Worm (Caenorhabditis elegans) whole organism, L4 larva: Measurements from ENCODE around the gene K03H6.1.

Experiments
- dve-1 ChIP-seq: sonication (generic microtip); optimal IDR thresholded peaks from 2 replicates; lab custom pipeline; 2017; ENCODE audit warnings: antibody characterized with exemption, mild to moderate bottlenecking, missing genetic modification characterization, missing compliant biosample characterization; ENCODE audit not compliant: insufficient read depth
- fkh-10 ChIP-seq: fragments of 150-350 bp; optimal IDR thresholded peaks from 2 replicates; lab custom pipeline; 2014; ENCODE audit warnings: missing biosample characterization, missing genetic modification reagents, missing genetic modification characterization
- skn-1 ChIP-seq: fragments of 150-350 bp; optimal IDR thresholded peaks from 2 replicates; lab custom pipeline; 2014; ENCODE audit warnings: missing biosample characterization, missing genetic modification characterization
- snpc-1.2 ChIP-seq: fragments of 200-800 bp; sonication (Bioruptor generic); IDR thresholded peaks from 2 replicates; pipeline ENCODE4 v1.3.6; 2022; ENCODE audit warnings: missing genetic modification reagents, missing genetic modification characterization, missing compliant biosample characterization

DNA sequence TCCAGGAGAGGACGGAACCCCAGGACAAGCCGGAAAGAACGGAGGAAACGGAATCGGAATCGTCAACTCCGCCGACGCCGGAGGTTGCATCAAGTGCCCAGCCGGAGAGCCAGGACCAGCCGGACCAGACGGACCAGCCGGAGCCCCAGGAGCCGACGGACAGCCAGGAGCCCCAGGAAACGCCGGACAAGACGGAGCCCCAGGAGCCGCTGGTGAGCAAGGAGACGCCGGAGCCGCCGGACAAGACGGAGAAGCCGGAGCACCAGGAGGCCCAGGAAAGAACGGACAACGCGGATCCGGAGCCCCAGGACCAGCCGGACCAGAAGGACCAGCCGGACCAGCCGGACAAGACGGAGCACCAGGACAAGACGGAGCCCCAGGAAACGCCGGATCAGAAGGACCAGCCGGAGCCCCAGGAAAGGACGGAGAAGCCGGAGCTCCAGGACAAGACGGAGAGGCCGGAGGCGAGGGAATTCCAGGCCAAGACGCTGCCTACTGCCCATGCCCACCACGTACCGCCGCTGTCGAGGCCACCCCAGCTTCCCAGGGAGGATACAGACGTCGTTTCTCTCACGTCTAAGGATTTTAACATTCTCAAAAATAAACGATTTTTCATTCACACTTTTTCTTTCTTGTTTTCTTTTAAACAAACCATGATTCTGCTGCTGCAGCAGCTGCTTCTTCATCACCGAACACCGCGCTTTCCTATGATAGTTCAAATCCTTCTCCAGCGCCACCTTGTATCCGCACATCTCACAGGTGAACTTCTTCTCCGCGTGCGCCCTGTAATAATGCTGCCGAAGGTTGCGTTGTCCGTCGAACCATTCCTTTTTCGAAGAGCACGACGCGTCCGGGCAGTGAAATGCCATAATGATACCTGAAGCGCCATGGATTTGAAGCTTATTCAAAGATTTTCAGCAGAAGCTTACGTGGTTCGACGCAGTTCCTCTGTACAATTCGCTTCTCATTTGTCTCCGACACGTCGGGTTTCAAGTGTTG lies 25.9 kb downstream of the K03H6.1 start:
- no peak for TF ChIP-seq fkh-10 (GFP tag; lab: Kevin White, UChicago)
- TF ChIP-seq skn-1 (tag; lab: Kevin White, UChicago), result no peak
- no peak for TF ChIP-seq dve-1 (tag; lab: Kevin White, UChicago)
- TF ChIP-seq snpc-1.2 (GFP tag; lab: Robert Waterston, UW), result no peak
